Fruit fly (Drosophila melanogaster): Measurements from ENCODE around the gene CG13000.

CG13000 gene

DNA sequence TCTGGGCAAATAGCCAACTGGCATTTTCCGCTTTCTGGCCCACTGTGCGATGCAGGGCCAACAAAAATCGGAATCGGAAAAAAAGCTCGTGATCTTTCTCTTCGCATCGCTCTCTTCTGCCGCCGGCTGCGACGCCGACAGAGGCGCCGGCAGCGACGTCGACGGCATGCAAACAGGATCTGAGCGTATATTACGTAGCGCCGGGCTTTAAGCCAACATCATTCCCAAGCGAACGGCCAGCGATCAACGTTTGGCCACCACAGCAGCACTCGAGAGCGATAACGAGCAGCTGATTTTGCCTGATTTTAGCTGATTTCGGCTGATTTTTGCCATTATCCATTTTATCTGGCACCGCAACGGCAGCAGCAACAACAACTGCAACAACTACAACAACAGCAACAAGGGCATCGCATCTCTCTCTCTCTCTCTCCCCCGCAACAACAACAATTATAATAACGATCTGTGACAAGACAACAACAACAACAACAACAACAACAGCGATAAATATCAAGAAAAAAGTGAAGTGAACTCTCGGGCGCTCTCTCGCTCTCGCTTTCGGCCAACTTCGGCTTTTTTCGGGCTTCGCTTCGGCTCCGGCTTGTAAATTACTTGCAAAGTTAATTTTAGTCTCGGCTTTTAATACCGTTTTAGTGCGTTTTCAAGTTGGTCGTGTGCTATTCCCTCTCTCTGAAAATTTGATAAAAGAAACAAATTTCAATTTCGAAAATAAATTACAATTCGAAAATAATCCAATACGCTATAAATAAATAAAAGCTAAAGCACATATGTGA is 35.1 kb downstream of the CG13000 start, which contains the start of gene CG4928:
TSS of gene CG4928 (plus strand) at position 216 of the 791 bp plus-strand sequence.
- TF ChIP-seq insv (optimal IDR thresholded peaks at IDR 0.05) = no peak
- TF ChIP-seq Myc (optimal IDR thresholded peaks at IDR 0.05) = no peak

DNA sequence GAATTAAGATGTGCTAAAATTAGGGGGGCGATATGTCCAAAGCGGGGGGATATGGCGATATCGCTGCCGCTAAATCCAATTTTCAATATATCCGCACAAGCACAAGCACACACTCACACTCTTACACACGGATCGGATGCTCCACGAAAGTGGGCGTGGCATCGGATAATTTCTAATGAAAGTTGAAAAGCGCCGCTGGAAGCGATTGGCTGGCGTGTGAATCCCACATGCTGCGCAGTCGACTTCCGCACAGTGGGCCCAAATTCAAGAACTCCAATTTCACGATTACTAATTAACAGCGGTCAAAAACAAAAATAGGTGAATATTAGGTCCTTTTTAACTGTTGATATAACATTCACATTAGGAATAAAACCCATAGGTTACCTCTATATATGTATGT is 36.3 kb downstream of the CG13000 start:
- TF ChIP-seq insv (optimal IDR thresholded peaks at IDR 0.05) (no peak), Myc (optimal IDR thresholded peaks at IDR 0.05) (no peak), ttk (optimal IDR thresholded peaks at IDR 0.05) (no peak), h (optimal IDR thresholded peaks at IDR 0.05) (no peak), psq (optimal IDR thresholded peaks at IDR 0.05) (no peak), Sin3A (optimal IDR thresholded peaks at IDR 0.05) (no peak)

DNA sequence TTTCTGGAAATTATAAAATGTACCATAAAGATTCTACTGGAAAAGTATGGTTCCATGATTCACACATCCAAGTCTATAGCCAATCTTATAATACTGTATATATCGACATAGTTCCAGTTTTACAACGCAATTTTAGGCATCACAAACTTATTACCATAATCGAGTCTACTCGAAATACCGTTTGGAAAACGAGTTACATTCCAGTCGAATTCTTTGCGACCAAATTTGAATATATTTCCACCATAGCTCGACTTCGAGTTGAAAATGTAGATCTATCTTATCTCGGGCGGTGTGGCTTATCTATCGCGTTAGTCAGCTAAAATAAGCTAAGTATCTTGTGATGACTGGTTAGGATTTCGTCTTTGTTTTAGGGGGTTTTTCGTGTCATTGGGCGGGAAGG is 38.4 kb downstream of the CG13000 start:
- TF ChIP-seq Myc (optimal IDR thresholded peaks at IDR 0.05) (no peak), insv (optimal IDR thresholded peaks at IDR 0.05) (no peak), ttk (optimal IDR thresholded peaks at IDR 0.05) (no peak), Sin3A (optimal IDR thresholded peaks at IDR 0.05) (no peak), psq (optimal IDR thresholded peaks at IDR 0.05) (no peak), h (optimal IDR thresholded peaks at IDR 0.05) (no peak)

DNA sequence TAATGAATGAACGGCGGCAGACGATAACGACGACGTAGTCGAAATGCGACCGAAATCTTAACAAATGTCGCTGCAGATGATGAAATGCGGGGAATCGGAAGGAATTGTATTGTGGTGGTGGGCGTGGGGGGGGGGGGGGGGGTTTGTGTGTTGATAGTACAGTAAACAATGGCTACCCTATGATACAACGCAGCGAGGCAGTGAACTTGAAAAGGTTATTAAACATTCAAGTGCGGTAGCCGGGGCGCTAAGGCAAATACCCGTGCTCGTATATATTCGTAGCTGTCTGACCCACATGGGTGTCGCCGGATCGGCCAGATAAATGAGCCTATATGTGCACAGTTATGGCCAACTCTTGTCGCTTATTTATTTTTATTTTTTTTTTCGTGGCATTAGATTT is 39.0 kb downstream of the CG13000 start:
- no peak for TF ChIP-seq Myc (optimal IDR thresholded peaks at IDR 0.05)
- TF ChIP-seq h (optimal IDR thresholded peaks at IDR 0.05) = no peak
- TF ChIP-seq Sin3A (optimal IDR thresholded peaks at IDR 0.05) = no peak
- no peak for TF ChIP-seq psq (optimal IDR thresholded peaks at IDR 0.05)
- TF ChIP-seq ttk (optimal IDR thresholded peaks at IDR 0.05) = no peak
- no peak for TF ChIP-seq insv (optimal IDR thresholded peaks at IDR 0.05)

DNA sequence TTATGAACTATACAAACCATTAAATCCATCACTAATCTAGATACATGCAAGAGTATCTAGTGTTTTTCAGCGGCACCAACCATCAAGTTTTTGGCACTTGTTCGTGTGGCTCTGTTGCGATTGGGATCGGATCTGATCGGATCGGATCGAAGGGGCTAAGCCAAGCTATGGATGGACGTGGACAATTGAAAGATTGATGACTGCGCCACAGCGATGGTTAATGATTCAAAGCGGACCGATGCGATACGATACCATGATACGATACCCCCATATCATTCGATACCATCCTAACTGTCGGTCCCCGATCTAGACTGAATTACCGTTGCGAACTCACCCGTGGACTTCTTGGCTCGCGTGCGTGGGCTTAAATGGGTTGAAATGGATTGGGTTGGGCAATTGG is 40.6 kb downstream of the CG13000 start:
- no peak for TF ChIP-seq ttk (optimal IDR thresholded peaks at IDR 0.05)
- no peak for TF ChIP-seq psq (optimal IDR thresholded peaks at IDR 0.05)
- no peak for TF ChIP-seq Sin3A (optimal IDR thresholded peaks at IDR 0.05)
- TF ChIP-seq h (optimal IDR thresholded peaks at IDR 0.05) = no peak
- TF ChIP-seq insv (optimal IDR thresholded peaks at IDR 0.05) = no peak

DNA sequence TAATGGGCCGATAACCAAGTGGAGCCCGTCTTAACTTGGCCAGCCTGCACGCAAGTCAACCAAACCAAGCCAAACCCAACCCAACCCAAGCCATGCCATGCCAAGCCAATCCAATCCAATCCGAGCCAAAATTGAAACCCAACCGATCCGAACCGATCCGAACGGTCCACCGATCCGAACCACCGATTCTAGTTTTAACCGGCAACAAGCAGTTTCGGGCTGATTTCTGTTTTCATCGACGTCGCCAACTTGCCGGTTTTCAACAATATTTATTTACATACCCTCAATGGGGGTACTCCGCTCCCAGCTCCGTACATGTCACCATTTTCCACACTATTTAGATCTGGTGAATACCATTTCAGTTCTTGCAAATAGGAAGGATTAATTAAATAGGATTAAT is 41.3 kb downstream of the CG13000 start:
- TF ChIP-seq psq (optimal IDR thresholded peaks at IDR 0.05) = no peak
- no peak for TF ChIP-seq Sin3A (optimal IDR thresholded peaks at IDR 0.05)
- TF ChIP-seq ttk (optimal IDR thresholded peaks at IDR 0.05) = no peak
- no peak for TF ChIP-seq Myc (optimal IDR thresholded peaks at IDR 0.05)
- TF ChIP-seq insv (optimal IDR thresholded peaks at IDR 0.05) = no peak
- TF ChIP-seq h (optimal IDR thresholded peaks at IDR 0.05) = no peak

DNA sequence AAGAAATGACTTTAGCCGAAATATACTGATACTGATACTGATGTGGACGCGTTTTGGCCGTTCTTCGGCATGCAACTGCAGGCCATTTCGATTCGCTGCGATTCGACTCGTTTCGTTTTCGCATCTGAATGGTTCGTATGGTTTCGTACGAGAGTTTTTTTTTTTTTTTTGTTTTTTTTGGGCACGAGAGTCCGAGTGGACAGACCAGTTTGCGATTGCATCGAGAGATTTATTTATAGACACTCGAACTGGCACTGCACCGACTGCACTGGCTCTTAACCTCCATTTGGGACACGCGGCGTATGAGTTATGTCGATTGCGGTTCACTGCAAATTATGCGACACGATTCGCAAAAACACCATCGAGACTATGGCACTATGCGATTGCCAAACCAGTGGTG is 42.2 kb downstream of the CG13000 start:
- no peak for TF ChIP-seq h (optimal IDR thresholded peaks at IDR 0.05)
- TF ChIP-seq psq (optimal IDR thresholded peaks at IDR 0.05) = no peak
- no peak for TF ChIP-seq Sin3A (optimal IDR thresholded peaks at IDR 0.05)
- no peak for TF ChIP-seq insv (optimal IDR thresholded peaks at IDR 0.05)
- TF ChIP-seq Myc (optimal IDR thresholded peaks at IDR 0.05) = no peak
- no peak for TF ChIP-seq ttk (optimal IDR thresholded peaks at IDR 0.05)

DNA sequence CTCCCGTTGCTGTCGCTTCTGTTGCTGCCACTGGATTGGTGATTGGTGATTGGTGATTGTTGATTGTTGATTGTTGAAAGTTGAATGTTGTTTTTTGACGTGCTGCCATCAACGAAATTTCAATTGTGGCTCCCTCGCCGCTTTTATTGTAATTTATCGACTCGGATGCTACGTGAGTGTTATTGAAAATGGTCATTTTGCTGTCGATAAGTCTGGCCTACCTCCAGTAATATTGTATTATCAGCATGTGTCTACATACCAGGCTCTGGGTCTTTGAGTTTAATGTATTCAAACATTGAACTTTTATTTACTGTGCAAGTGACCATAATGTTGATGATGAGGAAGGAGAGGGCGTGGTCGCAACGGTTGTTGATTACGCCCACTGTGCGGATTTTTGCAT is 45.8 kb downstream of the CG13000 start:
- TF ChIP-seq ttk (optimal IDR thresholded peaks at IDR 0.05) (no peak), psq (optimal IDR thresholded peaks at IDR 0.05) (no peak), insv (optimal IDR thresholded peaks at IDR 0.05) (no peak), h (optimal IDR thresholded peaks at IDR 0.05) (no peak), Myc (optimal IDR thresholded peaks at IDR 0.05) (no peak), Sin3A (optimal IDR thresholded peaks at IDR 0.05) (no peak)

DNA sequence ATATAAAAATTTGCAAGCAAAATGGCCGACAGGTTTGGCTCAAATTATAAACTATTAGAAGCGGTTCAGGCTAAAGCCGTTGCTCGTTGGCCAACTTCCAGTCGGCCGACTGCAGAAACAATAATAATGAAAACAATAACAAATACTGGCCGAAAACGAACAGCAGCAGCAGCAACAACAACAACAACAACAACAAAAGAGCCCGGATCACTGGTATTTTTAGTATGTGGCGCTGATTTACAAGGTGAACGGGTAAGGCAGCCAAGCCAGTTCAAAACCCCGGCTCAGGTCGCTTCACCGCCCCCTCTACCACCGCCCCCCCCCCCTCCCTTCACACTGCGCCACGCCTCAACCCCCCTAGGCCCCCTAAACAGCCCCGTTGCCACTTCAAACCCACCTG is 48.0 kb downstream of the CG13000 start:
- TF ChIP-seq Myc (optimal IDR thresholded peaks at IDR 0.05) = no peak
- TF ChIP-seq h (optimal IDR thresholded peaks at IDR 0.05) = no peak
- no peak for TF ChIP-seq psq (optimal IDR thresholded peaks at IDR 0.05)
- no peak for TF ChIP-seq Sin3A (optimal IDR thresholded peaks at IDR 0.05)
- no peak for TF ChIP-seq insv (optimal IDR thresholded peaks at IDR 0.05)
- no peak for TF ChIP-seq ttk (optimal IDR thresholded peaks at IDR 0.05)

Data from Kc167 (cell line).